Worm (Caenorhabditis elegans) whole organism, early embryonic: Measurements from ENCODE around the gene R148.5.

Experiments used
- B0310.2 ChIP-seq: sonication (generic microtip); optimal IDR thresholded peaks from 2 replicates; lab custom pipeline; 2016; ENCODE audit warnings: mild to moderate bottlenecking, missing genetic modification characterization, missing compliant biosample characterization
- F13C5.2 ChIP-seq: sonication (generic microtip); optimal IDR thresholded peaks from 2 replicates; lab custom pipeline; 2017; ENCODE audit warnings: mild to moderate bottlenecking, missing genetic modification characterization, inconsistent platforms, missing compliant biosample characterization
- aly-1 ChIP-seq: sonication (generic microtip); optimal IDR thresholded peaks from 2 replicates; lab custom pipeline; 2016; ENCODE audit warnings: missing genetic modification characterization, missing compliant biosample characterization
- ama-1 ChIP-seq: fragments of 150-350 bp; optimal IDR thresholded peaks from 2 replicates; lab custom pipeline; 2014
- ceh-13 ChIP-seq: fragments of 200-800 bp; sonication (Bioruptor generic); optimal IDR thresholded peaks from 2 replicates; lab custom pipeline; 2018; ENCODE audit warnings: mild to moderate bottlenecking, missing genetic modification characterization, missing compliant biosample characterization
- ceh-36 ChIP-seq: sonication (generic microtip); optimal IDR thresholded peaks from 2 replicates; lab custom pipeline; 2016; ENCODE audit warnings: missing genetic modification characterization, inconsistent platforms, missing compliant biosample characterization
- ets-7 ChIP-seq: sonication (generic microtip); optimal IDR thresholded peaks from 2 replicates; lab custom pipeline; 2016; ENCODE audit warnings: missing genotype, missing genetic modification characterization, missing compliant biosample characterization
- flt-1 ChIP-seq: fragments of 200-800 bp; sonication (Bioruptor generic); IDR thresholded peaks from 2 replicates; pipeline ENCODE4 v1.3.6; 2022; ENCODE audit warnings: missing genetic modification characterization, missing compliant biosample characterization
- hmbx-1 ChIP-seq: sonication (generic microtip); optimal IDR thresholded peaks from 2 replicates; lab custom pipeline; 2016; ENCODE audit warnings: mild to moderate bottlenecking, missing genetic modification characterization, missing compliant biosample characterization
- hmg-4 ChIP-seq: fragments of 200-800 bp; sonication (Bioruptor generic); optimal IDR thresholded peaks from 2 replicates; lab custom pipeline; 2018; ENCODE audit warnings: mild to moderate bottlenecking, missing genetic modification characterization, missing compliant biosample characterization
- hnd-1 ChIP-seq: sonication (generic microtip); optimal IDR thresholded peaks from 2 replicates; lab custom pipeline; 2016; ENCODE audit warnings: missing genetic modification characterization, missing compliant biosample characterization
- pes-1 ChIP-seq: fragments of 200-800 bp; sonication (Bioruptor generic); IDR thresholded peaks from 2 replicates; pipeline ENCODE4 v1.3.6; 2022; ENCODE audit warnings: missing genetic modification reagents, missing genetic modification characterization, missing compliant biosample characterization
- scrt-1 ChIP-seq: fragments of 200-800 bp; sonication (Bioruptor generic); IDR thresholded peaks from 2 replicates; pipeline ENCODE4 v1.3.6; 2022; ENCODE audit warnings: missing genetic modification characterization, missing compliant biosample characterization
- sea-1 ChIP-seq: fragments of 200-800 bp; sonication (Bioruptor generic); conservative IDR thresholded peaks from 2 replicates; pipeline ENCODE4 v1.3.6; 2022; ENCODE audit warnings: missing genetic modification characterization, missing compliant biosample characterization
- tbx-11 ChIP-seq: fragments of 200-800 bp; sonication (Bioruptor generic); IDR thresholded peaks from 2 replicates; pipeline ENCODE4 v1.3.6; 2022; ENCODE audit warnings: missing genetic modification characterization, missing compliant biosample characterization
- tbx-37 ChIP-seq: fragments of 200-800 bp; sonication (Bioruptor generic); conservative IDR thresholded peaks from 2 replicates; pipeline ENCODE4 v1.3.6; 2022; ENCODE audit warnings: missing genetic modification reagents, missing genetic modification characterization, missing compliant biosample characterization
- tra-4 ChIP-seq: sonication (generic microtip); optimal IDR thresholded peaks from 2 replicates; lab custom pipeline; 2017; ENCODE audit warnings: missing genetic modification characterization, missing compliant biosample characterization

Gene R148.5

ce11 chrIII:3136325-3137001 is 29.0 kb upstream of the R148.5 start:
- TF ChIP-seq ets-7 (tag; lab: Kevin White, UChicago): no peak
- no peak for TF ChIP-seq ama-1
- TF ChIP-seq hmbx-1 (tag; lab: Kevin White, UChicago): no peak
- TF ChIP-seq F13C5.2 (tag; lab: Kevin White, UChicago): no peak
- no peak for TF ChIP-seq flt-1 (GFP tag; lab: Robert Waterston, UW)
- no peak for TF ChIP-seq scrt-1 (GFP tag; lab: Robert Waterston, UW)
- no peak for TF ChIP-seq B0310.2
- TF ChIP-seq hnd-1: no peak
- no peak for TF ChIP-seq ceh-13 (GFP tag; lab: Kevin White, UChicago)
- TF ChIP-seq tbx-11 (GFP tag; lab: Robert Waterston, UW): no peak
- no peak for TF ChIP-seq tbx-37 (GFP tag; lab: Robert Waterston, UW)
- TF ChIP-seq hmg-4 (GFP tag; lab: Kevin White, UChicago): no peak
- TF ChIP-seq pes-1 (GFP tag; lab: Robert Waterston, UW): no peak
- no peak for TF ChIP-seq tra-4 (tag; lab: Kevin White, UChicago)

DNA sequence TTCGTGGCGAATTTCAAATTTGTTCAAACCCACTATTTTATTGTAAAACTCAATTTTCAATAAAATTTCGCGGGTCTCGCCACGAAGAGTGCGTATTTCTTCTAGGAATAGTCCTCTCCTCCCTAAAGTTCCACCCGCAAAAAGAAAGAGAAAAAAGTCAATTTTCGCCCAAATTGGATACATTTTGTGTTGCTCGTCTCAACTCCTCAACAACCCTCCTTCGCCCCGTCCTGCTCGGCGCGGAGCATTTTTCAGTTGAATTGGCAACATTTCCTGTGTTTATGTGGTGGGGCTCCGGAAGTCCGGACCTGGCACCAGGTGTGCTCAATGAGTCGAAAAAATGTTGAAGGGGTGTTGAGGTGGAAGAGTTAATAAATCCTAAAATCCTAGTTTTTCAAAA is 27.4 kb upstream of the R148.5 start:
- TF ChIP-seq ceh-13 (GFP tag; lab: Kevin White, UChicago) (no peak), hmbx-1 (tag; lab: Kevin White, UChicago) (no peak), B0310.2 (no peak), tbx-37 (GFP tag; lab: Robert Waterston, UW) (no peak), pes-1 (GFP tag; lab: Robert Waterston, UW) (no peak), ceh-36 (tag; lab: Kevin White, UChicago) (no peak), tra-4 (tag; lab: Kevin White, UChicago) (no peak), ets-7 (tag; lab: Kevin White, UChicago) (no peak), ama-1 (no peak), hmg-4 (GFP tag; lab: Kevin White, UChicago) (no peak), aly-1 (tag; lab: Kevin White, UChicago) (no peak)

- no peak for TF ChIP-seq ceh-36 (tag; lab: Kevin White, UChicago)
- TF ChIP-seq F13C5.2 (tag; lab: Kevin White, UChicago): no peak
- no peak for TF ChIP-seq ceh-13 (GFP tag; lab: Kevin White, UChicago)
- no peak for TF ChIP-seq sea-1 (GFP tag; lab: Robert Waterston, UW)
- no peak for TF ChIP-seq aly-1 (tag; lab: Kevin White, UChicago)
- no peak for TF ChIP-seq tbx-11 (GFP tag; lab: Robert Waterston, UW)
- no peak for TF ChIP-seq hnd-1
These were observed 26.3 kb upstream of the R148.5 start, which contains the start of gene mec-12 for ce11 chrIII:3139144-3139543. Gene mec-12 (minus strand): TSS chrIII:3139234.

DNA sequence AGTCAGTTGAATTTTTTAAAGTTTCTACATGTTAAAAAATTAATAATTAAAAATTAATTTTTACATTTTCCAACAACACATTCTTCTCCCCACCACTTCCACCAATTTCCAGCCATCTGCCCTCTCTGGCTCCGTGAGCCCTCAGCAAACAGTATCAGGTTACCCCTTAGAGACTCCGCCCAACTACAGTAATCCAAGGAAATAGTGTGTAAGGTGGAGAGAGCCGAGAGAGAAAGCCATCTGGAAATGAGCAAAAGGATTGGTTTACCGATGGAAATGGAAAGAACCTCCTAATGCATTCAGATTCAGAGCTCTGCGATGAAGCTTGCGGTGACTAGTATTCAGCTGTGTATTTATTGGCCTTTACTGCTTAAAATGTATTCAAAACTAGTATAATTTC is 25.2 kb upstream of the R148.5 start:
- no peak for TF ChIP-seq ceh-13 (GFP tag; lab: Kevin White, UChicago)
- TF ChIP-seq hnd-1: no peak
- no peak for TF ChIP-seq hmbx-1 (tag; lab: Kevin White, UChicago)
- no peak for TF ChIP-seq scrt-1 (GFP tag; lab: Robert Waterston, UW)
- no peak for TF ChIP-seq tbx-11 (GFP tag; lab: Robert Waterston, UW)
- TF ChIP-seq hmg-4 (GFP tag; lab: Kevin White, UChicago): no peak
- no peak for TF ChIP-seq tbx-37 (GFP tag; lab: Robert Waterston, UW)
- TF ChIP-seq ets-7 (tag; lab: Kevin White, UChicago): no peak
- TF ChIP-seq B0310.2: no peak
- TF ChIP-seq ama-1: no peak
- no peak for TF ChIP-seq F13C5.2 (tag; lab: Kevin White, UChicago)
- TF ChIP-seq aly-1 (tag; lab: Kevin White, UChicago): no peak
- no peak for TF ChIP-seq ceh-36 (tag; lab: Kevin White, UChicago)
- no peak for TF ChIP-seq tra-4 (tag; lab: Kevin White, UChicago)
- no peak for TF ChIP-seq sea-1 (GFP tag; lab: Robert Waterston, UW)
- no peak for TF ChIP-seq flt-1 (GFP tag; lab: Robert Waterston, UW)
- TF ChIP-seq pes-1 (GFP tag; lab: Robert Waterston, UW): no peak

DNA sequence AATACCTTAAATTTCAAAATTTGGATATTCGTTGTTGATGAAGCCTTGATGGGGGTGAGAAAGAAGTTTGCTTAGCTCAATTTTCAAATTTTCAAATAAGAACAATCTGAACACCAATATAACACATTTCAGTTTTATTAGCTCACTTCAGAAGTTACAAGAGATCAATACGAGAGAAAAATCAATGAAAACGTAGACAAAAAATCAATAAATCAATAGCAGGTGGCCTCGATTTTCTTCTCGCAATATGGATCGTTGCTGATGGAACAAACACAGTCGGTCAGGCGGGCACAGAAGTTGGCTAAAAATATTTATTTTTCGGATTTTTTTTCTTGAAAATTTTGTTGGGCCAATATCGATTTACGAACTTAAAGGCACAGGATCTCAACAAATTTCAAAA is 23.4 kb upstream of the R148.5 start:
- TF ChIP-seq scrt-1 (GFP tag; lab: Robert Waterston, UW) (no peak), sea-1 (GFP tag; lab: Robert Waterston, UW) (no peak), tra-4 (tag; lab: Kevin White, UChicago) (no peak), ceh-36 (tag; lab: Kevin White, UChicago) (no peak), tbx-11 (GFP tag; lab: Robert Waterston, UW) (no peak), aly-1 (tag; lab: Kevin White, UChicago) (no peak)

ce11 chrIII:3143657-3144056 is 21.8 kb upstream of the R148.5 start, which contains the start of gene C44B11.4:
Gene C44B11.4 (minus strand): TSS chrIII:3143757.
- TF ChIP-seq F13C5.2 (tag; lab: Kevin White, UChicago) (no peak), ama-1 (no peak), ets-7 (tag; lab: Kevin White, UChicago) (no peak), scrt-1 (GFP tag; lab: Robert Waterston, UW) (no peak)

DNA sequence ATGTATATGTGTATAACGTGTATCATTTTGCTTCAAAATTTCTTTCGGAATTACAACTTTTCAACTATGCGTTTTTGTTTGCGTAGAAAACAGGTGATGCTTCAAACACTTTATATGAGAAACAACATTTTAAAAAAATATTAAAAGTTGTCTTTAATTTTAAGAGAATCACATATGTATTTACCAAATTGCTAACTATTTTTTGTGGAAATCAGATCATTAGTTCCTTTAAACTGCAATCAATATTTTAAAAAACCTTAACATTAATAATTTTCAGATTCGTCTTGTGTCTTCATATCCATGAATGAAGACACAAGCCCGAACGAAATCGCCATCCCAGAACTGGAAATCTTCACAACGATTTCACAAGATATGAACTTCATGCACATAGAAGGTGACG is 12.6 kb upstream of the R148.5 start, which contains the start of gene C44B11.6:
Gene C44B11.6, plus strand, starts transcription at position 301 of the 400 bp plus-strand sequence.
- no peak for TF ChIP-seq ama-1
- TF ChIP-seq flt-1 (GFP tag; lab: Robert Waterston, UW): no peak
- no peak for TF ChIP-seq F13C5.2 (tag; lab: Kevin White, UChicago)
- no peak for TF ChIP-seq aly-1 (tag; lab: Kevin White, UChicago)
- no peak for TF ChIP-seq B0310.2
- TF ChIP-seq tra-4 (tag; lab: Kevin White, UChicago): no peak
- TF ChIP-seq tbx-11 (GFP tag; lab: Robert Waterston, UW): no peak
- TF ChIP-seq sea-1 (GFP tag; lab: Robert Waterston, UW): no peak
- TF ChIP-seq hmbx-1 (tag; lab: Kevin White, UChicago): no peak
- no peak for TF ChIP-seq hnd-1
- no peak for TF ChIP-seq tbx-37 (GFP tag; lab: Robert Waterston, UW)
- no peak for TF ChIP-seq hmg-4 (GFP tag; lab: Kevin White, UChicago)
- TF ChIP-seq ceh-13 (GFP tag; lab: Kevin White, UChicago): no peak
- TF ChIP-seq scrt-1 (GFP tag; lab: Robert Waterston, UW): no peak
